Fruit fly (Drosophila melanogaster): ENCODE data around the gene CG34357.

dm6 chr3R:4475378-4475777 lies 82.5 kb downstream of the CG34357 start:
- TF ChIP-seq OdsH (GFP tag; optimal IDR thresholded peaks at IDR 0.05) (no peak), usp (GFP tag; optimal IDR thresholded peaks at IDR 0.05) (no peak), N (GFP tag; optimal IDR thresholded peaks at IDR 0.05) (no peak), Dfd (GFP tag; optimal IDR thresholded peaks at IDR 0.05) (no peak), sv (GFP tag; optimal IDR thresholded peaks at IDR 0.05) (no peak), psq (GFP tag; optimal IDR thresholded peaks at IDR 0.05) (no peak), foxo (GFP tag; optimal IDR thresholded peaks at IDR 0.05) (no peak), fru (GFP tag; optimal IDR thresholded peaks at IDR 0.05) (no peak), ey (GFP tag; optimal IDR thresholded peaks at IDR 0.05) (no peak), Vsx2 (GFP tag; optimal IDR thresholded peaks at IDR 0.05; ENCODE audit: partially characterized antibody) (no peak), HLH106 (tag; optimal IDR thresholded peaks at IDR 0.05) (no peak)

Data from whole organism, wandering third instar larva.